Worm (Caenorhabditis elegans) whole organism, midembryonic: Measurements from ENCODE around the gene lsm-1.
"Not testable (repeated sequence)": the region's sequence is repeated elsewhere in the genome, so short reads cannot be mapped to it uniquely, and the experiment has no call there.

Experiments
- T22C8.4 ChIP-seq: fragments of 200-800 bp; sonication (Bioruptor generic); IDR thresholded peaks from 2 replicates; pipeline ENCODE4 v1.3.6; 2022; ENCODE audit warnings: missing genetic modification characterization, missing compliant biosample characterization
- ztf-23 ChIP-seq: fragments of 200-800 bp; sonication (Bioruptor generic); IDR thresholded peaks from 2 replicates; pipeline ENCODE4 v1.3.6; 2022; ENCODE audit warnings: missing genetic modification reagents, missing genetic modification characterization, missing compliant biosample characterization

- TF ChIP-seq ztf-23, T22C8.4 (GFP tag; lab: Robert Waterston, UW): not testable (repeated sequence)
Measured at ce11 chrII:11121800-11122199, 5.0 kb upstream of the lsm-1 start, which contains the start of gene W10C6.2.
